Worm (Caenorhabditis elegans): ENCODE data around the gene F43C11.6.

- no peak for TF ChIP-seq pqm-1 (tag; optimal IDR thresholded peaks at IDR 0.05)
- TF ChIP-seq ama-1 (optimal IDR thresholded peaks at IDR 0.05), result no peak
- TF ChIP-seq nhr-28 (tag; optimal IDR thresholded peaks at IDR 0.05), result no peak
- no peak for TF ChIP-seq nhr-11 (tag; optimal IDR thresholded peaks at IDR 0.05)
- TF ChIP-seq jun-1 (tag; optimal IDR thresholded peaks at IDR 0.05), result no peak
- no peak for TF ChIP-seq mdl-1 (tag; optimal IDR thresholded peaks at IDR 0.05)
- TF ChIP-seq elt-3 (tag; optimal IDR thresholded peaks at IDR 0.05), result no peak
- no peak for TF ChIP-seq unc-62 (GFP tag; optimal IDR thresholded peaks at IDR 0.05)
- TF ChIP-seq ztf-11 (tag; optimal IDR thresholded peaks at IDR 0.05), result no peak
- TF ChIP-seq unc-39 (tag; optimal IDR thresholded peaks at IDR 0.05), result no peak
- no peak for TF ChIP-seq fos-1 (tag; optimal IDR thresholded peaks at IDR 0.05)
- no peak for TF ChIP-seq skn-1 (tag; optimal IDR thresholded peaks at IDR 0.05)
- no peak for TF ChIP-seq fkh-10 (GFP tag; optimal IDR thresholded peaks at IDR 0.05)
Observed at ce11 chrII:2356795-2357194, 14.6 kb downstream of the F43C11.6 start, which contains the start of gene F43C11.1.
